Fruit fly (Drosophila melanogaster) whole organism, adult: ENCODE data around the gene Bin1.

Source experiments
- CG14711 ChIP-seq: fragments of 200-800 bp; sonication (Bioruptor generic); optimal IDR thresholded peaks from 2 replicates; lab custom pipeline; 2018; ENCODE audit warnings: missing biosample characterization, mild to moderate bottlenecking, missing genetic modification characterization, moderate library complexity
- CG5204 ChIP-seq: fragments of 200-800 bp; sonication (Bioruptor generic); optimal IDR thresholded peaks from 2 replicates; lab custom pipeline; 2016; ENCODE audit warnings: missing biosample characterization, missing genetic modification characterization
- CG7045 ChIP-seq: fragments of 200-800 bp; sonication (Bioruptor generic); optimal IDR thresholded peaks from 2 replicates; lab custom pipeline; 2017; ENCODE audit warnings: missing biosample characterization, mild to moderate bottlenecking, missing genetic modification characterization
- CG7101 ChIP-seq: fragments of 200-800 bp; sonication (Bioruptor generic); optimal IDR thresholded peaks from 2 replicates; lab custom pipeline; 2018; ENCODE audit warnings: missing biosample characterization, mild to moderate bottlenecking, missing genetic modification characterization, moderate library complexity
- Clk ChIP-seq: fragments of 200-800 bp; sonication (Bioruptor generic); optimal IDR thresholded peaks from 2 replicates; lab custom pipeline; 2017; ENCODE audit warnings: missing biosample characterization, missing genetic modification characterization
- Crg-1 ChIP-seq: fragments of 200-800 bp; sonication (Bioruptor generic); optimal IDR thresholded peaks from 2 replicates; lab custom pipeline; 2016; ENCODE audit warnings: missing biosample characterization, missing genetic modification characterization
- Mnt ChIP-seq: fragments of 200-800 bp; sonication (Bioruptor generic); optimal IDR thresholded peaks from 2 replicates; lab custom pipeline; 2016; ENCODE audit warnings: missing biosample characterization, mild to moderate bottlenecking, missing genetic modification characterization
- cic ChIP-seq: fragments of 200-800 bp; sonication (Bioruptor generic); optimal IDR thresholded peaks from 2 replicates; lab custom pipeline; 2017; ENCODE audit warnings: missing biosample characterization, mild to moderate bottlenecking, missing genetic modification characterization, moderate library complexity
- kay ChIP-seq: fragments of 200-800 bp; sonication (Bioruptor generic); peaks from one replicate; lab custom pipeline; 2016; ENCODE audit warnings: missing biosample characterization, missing genetic modification characterization, borderline replicate concordance
- ovo ChIP-seq: fragments of 200-800 bp; sonication (Bioruptor generic); optimal IDR thresholded peaks from 2 replicates; lab custom pipeline; 2016; ENCODE audit warnings: missing biosample characterization, missing genetic modification characterization
- tj ChIP-seq: fragments of 200-800 bp; sonication (Bioruptor generic); optimal IDR thresholded peaks from 3 replicates; lab custom pipeline; 2017; ENCODE audit warnings: missing biosample characterization, mild to moderate bottlenecking, missing genetic modification characterization, moderate library complexity

dm6 chr3R:16157564-16158242 lies 31.7 kb downstream of the Bin1 start:
- TF ChIP-seq kay (no peak), Clk (no peak), CG5204 (peak; percentile 33), CG14711 (no peak), ovo (GFP tag; lab: Kevin White, UChicago) (no peak), CG7045 (GFP tag; lab: Kevin White, UChicago) (peak; percentile 8), CG7101 (no peak), Mnt (peak; percentile 5), tj (GFP tag; lab: Kevin White, UChicago) (no peak), Crg-1 (GFP tag; lab: Kevin White, UChicago) (no peak), cic (GFP tag; lab: Kevin White, UChicago) (no peak)
